Worm (Caenorhabditis elegans) whole organism, late embryonic: ENCODE results near the gene srw-90.
A peak's percentile ranks its signal among the peaks of the same experiment; 100 is the strongest.

ENCODE experiments used
- F13H6.1 ChIP-seq: sonication (generic microtip); optimal IDR thresholded peaks from 2 replicates; lab custom pipeline; 2016; ENCODE audit warnings: missing genetic modification characterization, missing compliant biosample characterization
- K02D7.2 ChIP-seq: sonication (generic microtip); optimal IDR thresholded peaks from 2 replicates; lab custom pipeline; 2017; ENCODE audit warnings: mild to moderate bottlenecking, missing genetic modification characterization, missing compliant biosample characterization
- K09A11.1 ChIP-seq: sonication (generic microtip); optimal IDR thresholded peaks from 2 replicates; lab custom pipeline; 2017; ENCODE audit warnings: antibody characterized with exemption, mild to moderate bottlenecking, missing genetic modification characterization, missing compliant biosample characterization; ENCODE audit not compliant: insufficient read depth
- T23F11.4 ChIP-seq: fragments of 200-800 bp; sonication (Bioruptor generic); optimal IDR thresholded peaks from 2 replicates; lab custom pipeline; 2018; ENCODE audit warnings: mild to moderate bottlenecking, missing genetic modification characterization, missing compliant biosample characterization
- Y22D7AL.16 ChIP-seq: sonication (generic microtip); optimal IDR thresholded peaks from 2 replicates; lab custom pipeline; 2016; ENCODE audit warnings: missing genetic modification characterization, missing compliant biosample characterization
- ama-1 ChIP-seq: fragments of 150-350 bp; optimal IDR thresholded peaks from 2 replicates; lab custom pipeline; 2014
- ceh-19 ChIP-seq: fragments of 200-800 bp; sonication (Bioruptor generic); optimal IDR thresholded peaks from 2 replicates; lab custom pipeline; 2018; ENCODE audit warnings: mild to moderate bottlenecking, missing genetic modification characterization, missing compliant biosample characterization
- ceh-31 ChIP-seq: sonication (generic microtip); optimal IDR thresholded peaks from 2 replicates; lab custom pipeline; 2016; ENCODE audit warnings: missing genetic modification characterization, missing compliant biosample characterization
- ceh-45 ChIP-seq: fragments of 200-800 bp; sonication (Bioruptor generic); IDR thresholded peaks from 2 replicates; pipeline ENCODE4 v1.3.6; 2022; ENCODE audit warnings: missing genetic modification reagents, missing genetic modification characterization, missing compliant biosample characterization
- ceh-6 ChIP-seq: fragments of 200-800 bp; sonication (Bioruptor generic); optimal IDR thresholded peaks from 2 replicates; lab custom pipeline; 2018; ENCODE audit warnings: mild to moderate bottlenecking, missing genetic modification characterization, missing compliant biosample characterization
- dve-1 ChIP-seq: sonication (generic microtip); optimal IDR thresholded peaks from 2 replicates; lab custom pipeline; 2017; ENCODE audit warnings: antibody characterized with exemption, mild to moderate bottlenecking, missing genetic modification characterization, missing compliant biosample characterization
- elt-2 ChIP-seq: sonication (generic microtip); optimal IDR thresholded peaks from 2 replicates; lab custom pipeline; 2016; ENCODE audit warnings: missing genetic modification reagents, missing genetic modification characterization, missing compliant biosample characterization
- elt-4 ChIP-seq: sonication (generic microtip); optimal IDR thresholded peaks from 2 replicates; lab custom pipeline; 2016; ENCODE audit warnings: missing genetic modification characterization, missing compliant biosample characterization
- eyg-1 ChIP-seq: sonication (generic microtip); optimal IDR thresholded peaks from 2 replicates; lab custom pipeline; 2016; ENCODE audit warnings: missing genotype, missing genetic modification characterization, missing compliant biosample characterization
- fkh-10 ChIP-seq: fragments of 150-350 bp; optimal IDR thresholded peaks from 2 replicates; lab custom pipeline; 2014; ENCODE audit warnings: missing biosample characterization, missing genetic modification reagents, missing genetic modification characterization
- fkh-6 ChIP-seq: sonication (generic microtip); optimal IDR thresholded peaks from 2 replicates; lab custom pipeline; 2016; ENCODE audit warnings: missing genetic modification characterization, missing compliant biosample characterization
- gmeb-2 ChIP-seq: sonication (generic microtip); optimal IDR thresholded peaks from 2 replicates; lab custom pipeline; 2016; ENCODE audit warnings: missing genetic modification characterization, inconsistent platforms, missing compliant biosample characterization
- hlh-13 ChIP-seq: fragments of 200-800 bp; sonication (Bioruptor generic); optimal IDR thresholded peaks from 2 replicates; lab custom pipeline; 2018; ENCODE audit warnings: mild to moderate bottlenecking, missing genetic modification characterization, missing compliant biosample characterization
- hlh-15 ChIP-seq: sonication (generic microtip); optimal IDR thresholded peaks from 2 replicates; lab custom pipeline; 2016; ENCODE audit warnings: missing genetic modification characterization, missing compliant biosample characterization
- hlh-30 ChIP-seq: sonication (generic microtip); optimal IDR thresholded peaks from 2 replicates; lab custom pipeline; 2017; ENCODE audit warnings: antibody characterized with exemption, missing genetic modification characterization, missing compliant biosample characterization; ENCODE audit not compliant: insufficient read depth
- lim-6 ChIP-seq: sonication (generic microtip); optimal IDR thresholded peaks from 2 replicates; lab custom pipeline; 2016; ENCODE audit warnings: missing genetic modification characterization, missing compliant biosample characterization
- lin-11 ChIP-seq: fragments of 200-800 bp; sonication (Bioruptor generic); optimal IDR thresholded peaks from 2 replicates; lab custom pipeline; 2018; ENCODE audit warnings: mild to moderate bottlenecking, missing genetic modification characterization, missing compliant biosample characterization
- nhr-232 ChIP-seq: sonication (generic microtip); optimal IDR thresholded peaks from 2 replicates; lab custom pipeline; 2016; ENCODE audit warnings: missing genetic modification characterization, missing compliant biosample characterization
- npax-4 ChIP-seq: sonication (generic microtip); optimal IDR thresholded peaks from 2 replicates; lab custom pipeline; 2016; ENCODE audit warnings: missing genetic modification characterization, missing compliant biosample characterization
- odd-2 ChIP-seq: sonication (generic microtip); optimal IDR thresholded peaks from 2 replicates; lab custom pipeline; 2017; ENCODE audit warnings: antibody characterized with exemption, mild to moderate bottlenecking, missing genetic modification characterization, missing compliant biosample characterization
- pag-3 ChIP-seq: sonication (generic microtip); optimal IDR thresholded peaks from 2 replicates; lab custom pipeline; 2016; ENCODE audit warnings: missing compliant biosample characterization, missing genetic modification characterization, borderline replicate concordance
- pat-9 ChIP-seq: fragments of 200-800 bp; sonication (Bioruptor generic); optimal IDR thresholded peaks from 2 replicates; lab custom pipeline; 2018; ENCODE audit warnings: mild to moderate bottlenecking, missing genetic modification characterization, moderate library complexity, missing compliant biosample characterization
- pax-1 ChIP-seq: fragments of 150-350 bp; optimal IDR thresholded peaks from 2 replicates; lab custom pipeline; 2014; ENCODE audit warnings: missing biosample characterization, missing genetic modification characterization
- pha-4 ChIP-seq: fragments of 150-350 bp; optimal IDR thresholded peaks from 2 replicates; lab custom pipeline; 2018; ENCODE audit warnings: missing biosample characterization, missing genetic modification reagents, missing genetic modification characterization
- pqm-1 ChIP-seq: sonication (generic microtip); optimal IDR thresholded peaks from 2 replicates; lab custom pipeline; 2016; ENCODE audit warnings: missing genetic modification characterization, missing compliant biosample characterization
- ref-2 ChIP-seq: sonication (generic microtip); optimal IDR thresholded peaks from 2 replicates; lab custom pipeline; 2016; ENCODE audit warnings: missing genetic modification characterization, missing compliant biosample characterization
- rnt-1 ChIP-seq: sonication (generic microtip); optimal IDR thresholded peaks from 2 replicates; lab custom pipeline; 2016; ENCODE audit warnings: missing genetic modification characterization, missing compliant biosample characterization
- sdc-2 ChIP-seq: sonication (generic microtip); optimal IDR thresholded peaks from 2 replicates; lab custom pipeline; 2016; ENCODE audit warnings: missing genotype, missing genetic modification characterization, missing compliant biosample characterization
- sox-4 ChIP-seq: sonication (generic microtip); optimal IDR thresholded peaks from 2 replicates; lab custom pipeline; 2017; ENCODE audit warnings: mild to moderate bottlenecking, missing genetic modification characterization, inconsistent platforms, missing compliant biosample characterization
- syd-9 ChIP-seq: sonication (generic microtip); optimal IDR thresholded peaks from 2 replicates; lab custom pipeline; 2016; ENCODE audit warnings: mild to moderate bottlenecking, missing genetic modification characterization, moderate library complexity, missing compliant biosample characterization
- ttx-3 ChIP-seq: sonication (generic microtip); optimal IDR thresholded peaks from 2 replicates; lab custom pipeline; 2016; ENCODE audit warnings: missing genetic modification reagents, missing genetic modification characterization, missing compliant biosample characterization
- unc-42 ChIP-seq: sonication (generic microtip); optimal IDR thresholded peaks from 2 replicates; lab custom pipeline; 2016; ENCODE audit warnings: missing genotype, missing genetic modification characterization, missing compliant biosample characterization
- unc-55 ChIP-seq: sonication (generic microtip); optimal IDR thresholded peaks from 2 replicates; lab custom pipeline; 2017; ENCODE audit warnings: missing biosample characterization, missing genetic modification reagents, missing genetic modification characterization
- unc-86 ChIP-seq: sonication (generic microtip); optimal IDR thresholded peaks from 2 replicates; lab custom pipeline; 2016; ENCODE audit warnings: missing genetic modification characterization, missing compliant biosample characterization
- ztf-16 ChIP-seq: sonication (generic microtip); optimal IDR thresholded peaks from 2 replicates; lab custom pipeline; 2017; ENCODE audit warnings: missing genetic modification characterization, missing compliant biosample characterization

Gene srw-90

DNA sequence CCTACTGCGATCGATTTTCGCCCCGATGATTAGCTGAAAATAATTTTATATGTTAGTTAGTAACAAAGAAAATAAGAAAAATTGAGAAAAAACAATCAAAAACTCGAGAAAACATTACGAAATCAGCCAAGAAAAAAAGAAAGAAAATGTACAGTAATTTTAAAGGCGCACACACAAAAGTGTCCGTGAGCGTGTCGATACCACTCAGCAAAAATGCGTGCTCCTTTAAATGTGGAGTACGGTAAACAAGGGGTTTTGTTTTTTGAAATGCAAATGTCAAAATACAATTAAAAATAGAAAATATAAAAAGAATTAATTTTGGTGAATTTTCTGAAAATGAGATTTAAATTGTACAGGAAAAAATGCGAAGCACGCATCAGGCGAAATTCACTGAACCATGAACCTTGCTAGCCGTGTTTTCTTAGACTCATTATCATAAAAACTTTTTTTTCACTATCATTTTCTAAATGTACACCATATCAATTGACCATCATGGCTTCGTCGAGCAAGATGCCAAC is at the start of gene srw-90:
srw-90 (plus strand) TSS at position 468 of the 518 bp plus-strand sequence.
- TF ChIP-seq unc-86 (tag; lab: Kevin White, UChicago), result no peak
- no peak for TF ChIP-seq syd-9 (tag; lab: Kevin White, UChicago)
- no peak for TF ChIP-seq pha-4 (tag; lab: Kevin White, UChicago)

DNA sequence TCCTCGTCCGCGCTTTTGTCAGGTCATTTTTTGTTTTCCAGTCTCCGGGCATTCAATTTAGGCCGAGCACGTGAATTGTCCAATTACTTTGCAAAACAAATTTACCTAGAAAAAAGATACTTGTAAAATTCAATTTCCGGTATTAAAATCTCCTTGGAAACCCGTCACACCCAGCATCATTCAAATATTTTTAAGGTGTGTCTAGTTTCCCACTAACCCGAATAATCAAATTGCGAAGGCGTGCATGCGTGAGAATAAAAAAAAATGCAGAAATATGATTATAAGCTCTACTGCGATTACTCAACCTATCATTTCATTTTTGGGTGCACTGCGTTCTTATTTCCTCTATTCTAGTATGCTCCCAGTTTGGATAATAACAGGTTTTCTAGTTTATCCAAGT is 47.0 kb upstream of the srw-90 start, which contains the start of gene irld-11:
irld-11 (plus strand) TSS at position 301 of the 400 bp plus-strand sequence.
- no peak for TF ChIP-seq pax-1 (tag; lab: Kevin White, UChicago)
- peak; percentile 17 for TF ChIP-seq unc-42
- TF ChIP-seq, all 69 proteins: peak for 1

DNA sequence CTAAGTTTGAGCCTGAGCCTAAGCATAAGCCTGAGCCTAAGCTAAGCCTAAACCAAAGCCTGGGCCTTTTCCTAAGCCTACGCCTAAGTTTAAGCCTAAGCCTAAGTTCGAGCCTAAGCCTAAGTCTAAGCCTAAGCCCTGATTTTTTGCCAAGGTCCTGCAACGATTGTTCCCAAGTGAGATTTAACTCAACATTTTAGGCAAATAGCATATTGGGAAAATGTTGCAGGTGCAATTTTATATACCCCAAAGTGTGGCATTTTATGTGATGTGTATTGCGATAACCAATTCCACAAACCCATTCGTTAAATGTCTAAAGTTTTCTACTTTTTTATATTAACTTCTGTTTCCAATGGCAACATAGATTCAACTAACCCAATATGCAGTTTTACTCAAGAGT is 39.6 kb upstream of the srw-90 start, which contains the start of gene irld-40:
irld-40 (plus strand) TSS at position 301 of the 400 bp plus-strand sequence.
- TF ChIP-seq sdc-2 (tag; lab: Kevin White, UChicago) (no peak), T23F11.4 (no peak), fkh-10 (GFP tag; lab: Kevin White, UChicago) (no peak), elt-2 (tag; lab: Kevin White, UChicago) (no peak), ama-1 (no peak), ztf-16 (tag; lab: Kevin White, UChicago) (no peak), F13H6.1 (no peak), ceh-19 (GFP tag; lab: Kevin White, UChicago) (no peak), unc-42 (no peak), ttx-3 (tag; lab: Kevin White, UChicago) (no peak), ceh-31 (tag; lab: Kevin White, UChicago) (no peak), hlh-30 (no peak), gmeb-2 (tag; lab: Kevin White, UChicago) (no peak)
- TF ChIP-seq, all 69 proteins: peak for 0

DNA sequence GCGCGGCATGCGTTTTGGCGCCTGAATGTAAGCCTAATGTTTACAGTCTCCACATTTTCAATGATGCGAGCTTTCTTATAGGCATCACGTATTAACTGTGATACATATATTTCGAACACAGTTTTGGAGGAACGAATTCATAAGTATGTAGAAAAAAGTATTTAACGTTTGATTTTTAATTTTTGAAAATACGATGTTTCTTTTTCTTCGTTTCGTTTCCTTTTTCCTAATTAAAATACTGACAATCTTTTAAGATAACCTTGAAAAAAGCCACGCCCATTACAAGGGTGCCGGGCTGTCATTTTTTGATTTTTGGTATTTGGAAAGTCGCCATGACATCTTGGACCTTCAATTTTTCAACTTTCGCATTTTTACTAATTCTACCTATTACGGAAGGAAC is 36.9 kb upstream of the srw-90 start, which contains the start of gene K04F1.9:
K04F1.9 (plus strand) TSS at position 301 of the 400 bp plus-strand sequence.
- TF ChIP-seq elt-2 (tag; lab: Kevin White, UChicago), result no peak
- TF ChIP-seq fkh-6 (tag; lab: Kevin White, UChicago), result no peak
- no peak for TF ChIP-seq hlh-15 (tag; lab: Kevin White, UChicago)
- TF ChIP-seq K09A11.1 (tag; lab: Kevin White, UChicago), result no peak
- no peak for TF ChIP-seq pag-3 (tag; lab: Kevin White, UChicago)
- TF ChIP-seq lim-6, result no peak
- TF ChIP-seq ref-2 (tag; lab: Kevin White, UChicago), result no peak
- TF ChIP-seq unc-55, result no peak
- no peak for TF ChIP-seq lin-11 (tag; lab: Kevin White, UChicago)
- TF ChIP-seq ceh-6 (GFP tag; lab: Kevin White, UChicago), result no peak
- no peak for TF ChIP-seq odd-2 (tag; lab: Kevin White, UChicago)
- TF ChIP-seq npax-4 (tag; lab: Kevin White, UChicago), result no peak
- TF ChIP-seq gmeb-2 (tag; lab: Kevin White, UChicago), result no peak
- no peak for TF ChIP-seq rnt-1 (tag; lab: Kevin White, UChicago)
- TF ChIP-seq hlh-13 (GFP tag; lab: Kevin White, UChicago), result no peak
- TF ChIP-seq nhr-232 (tag; lab: Kevin White, UChicago), result no peak
- no peak for TF ChIP-seq syd-9 (tag; lab: Kevin White, UChicago)
- TF ChIP-seq F13H6.1, result no peak
- TF ChIP-seq K02D7.2 (tag; lab: Kevin White, UChicago), result no peak
- TF ChIP-seq T23F11.4, result no peak

DNA sequence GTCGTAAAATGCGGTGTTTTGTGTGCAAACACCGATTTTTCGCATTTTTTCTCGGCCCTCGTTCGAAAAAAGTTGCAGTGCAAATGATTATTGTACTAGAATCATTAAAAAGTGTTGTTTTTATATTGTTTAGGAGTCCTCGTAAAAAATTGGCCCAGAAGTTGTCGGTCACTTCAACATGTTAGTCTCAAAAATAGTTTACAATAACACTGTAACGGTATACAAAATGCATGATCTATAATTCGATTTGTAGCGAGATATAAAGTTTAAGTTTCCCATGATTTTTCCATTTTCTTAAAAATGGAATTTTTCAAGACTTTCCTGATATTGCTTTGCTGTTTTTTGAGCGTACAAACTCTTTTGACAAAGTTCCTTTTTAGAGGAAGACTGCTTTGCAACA is 34.9 kb upstream of the srw-90 start, which contains the start of gene K04F1.8:
K04F1.8 (plus strand) TSS at position 301 of the 400 bp plus-strand sequence.
- no peak for TF ChIP-seq unc-86 (tag; lab: Kevin White, UChicago)
- TF ChIP-seq F13H6.1, result no peak
- no peak for TF ChIP-seq ceh-45 (GFP tag; lab: Robert Waterston, UW)
- no peak for TF ChIP-seq Y22D7AL.16 (tag; lab: Kevin White, UChicago)
- TF ChIP-seq pax-1 (tag; lab: Kevin White, UChicago), result no peak
- no peak for TF ChIP-seq sox-4 (tag; lab: Kevin White, UChicago)
- TF ChIP-seq pag-3 (tag; lab: Kevin White, UChicago), result no peak
- TF ChIP-seq K02D7.2 (tag; lab: Kevin White, UChicago), result no peak
- no peak for TF ChIP-seq eyg-1 (tag; lab: Kevin White, UChicago)
- no peak for TF ChIP-seq pqm-1 (tag; lab: Kevin White, UChicago)
- no peak for TF ChIP-seq dve-1 (tag; lab: Kevin White, UChicago)
- TF ChIP-seq ztf-16 (tag; lab: Kevin White, UChicago), result no peak
- no peak for TF ChIP-seq fkh-10 (GFP tag; lab: Kevin White, UChicago)
- no peak for TF ChIP-seq rnt-1 (tag; lab: Kevin White, UChicago)
- no peak for TF ChIP-seq elt-4
- TF ChIP-seq ttx-3 (tag; lab: Kevin White, UChicago), result no peak
- no peak for TF ChIP-seq hlh-30
- TF ChIP-seq pat-9 (tag; lab: Kevin White, UChicago), result no peak
